Worm (Caenorhabditis elegans): Measurements from ENCODE around the gene F58G6.3.

The F58G6.3 gene

DNA sequence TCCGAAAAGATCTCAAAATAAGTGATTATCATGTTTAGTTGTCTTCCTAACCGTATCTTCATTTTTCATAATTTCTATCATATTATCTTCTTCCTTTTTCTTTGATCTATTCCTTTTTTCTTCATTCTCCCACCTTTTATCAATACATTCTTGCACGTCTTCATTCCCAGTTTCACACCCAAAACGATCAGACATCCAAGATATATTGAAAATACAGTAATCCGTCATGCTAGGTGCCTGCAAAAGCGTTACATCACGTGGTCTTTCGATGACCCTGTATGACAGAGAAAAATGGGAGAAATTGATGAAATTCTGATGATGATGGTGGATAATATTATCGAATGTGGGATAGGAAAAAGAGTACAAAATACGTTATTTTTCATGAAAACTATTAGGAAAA, 19.1 kb downstream of the F58G6.3 start (continued):
- peak; percentile 82 for TF ChIP-seq nhr-28 (tag; optimal IDR thresholded peaks at IDR 0.05)
- no peak for TF ChIP-seq dve-1 (tag; optimal IDR thresholded peaks at IDR 0.05; ENCODE audit: insufficient read depth)

DNA sequence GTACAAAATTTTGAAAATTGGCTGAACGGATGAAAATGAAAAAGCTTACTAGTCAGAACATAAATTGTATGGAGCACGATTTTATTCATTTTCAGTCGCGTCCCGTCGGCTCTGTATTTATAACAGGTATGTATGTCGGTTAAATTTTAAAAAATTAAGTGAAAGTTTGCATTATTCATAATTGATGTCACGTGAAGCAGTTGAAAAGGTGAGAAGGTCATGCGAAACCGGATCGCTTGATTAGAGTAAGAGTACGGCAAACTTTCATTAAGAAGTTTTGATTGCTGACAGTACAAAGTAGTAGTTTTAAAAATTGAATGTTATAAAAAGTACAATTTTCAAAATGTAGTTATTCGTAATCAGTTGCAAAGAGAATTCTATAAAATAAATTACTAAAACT, 19.9 kb downstream of the F58G6.3 start:
- TF ChIP-seq unc-62 (GFP tag; optimal IDR thresholded peaks at IDR 0.05 in 1 of 2) = peak in 1 of 2 experiments; percentile 84
- no peak for TF ChIP-seq unc-62 (tag; optimal IDR thresholded peaks at IDR 0.05)
- TF ChIP-seq ceh-32 (tag; optimal IDR thresholded peaks at IDR 0.05; ENCODE audit: poor library complexity) = no peak

DNA sequence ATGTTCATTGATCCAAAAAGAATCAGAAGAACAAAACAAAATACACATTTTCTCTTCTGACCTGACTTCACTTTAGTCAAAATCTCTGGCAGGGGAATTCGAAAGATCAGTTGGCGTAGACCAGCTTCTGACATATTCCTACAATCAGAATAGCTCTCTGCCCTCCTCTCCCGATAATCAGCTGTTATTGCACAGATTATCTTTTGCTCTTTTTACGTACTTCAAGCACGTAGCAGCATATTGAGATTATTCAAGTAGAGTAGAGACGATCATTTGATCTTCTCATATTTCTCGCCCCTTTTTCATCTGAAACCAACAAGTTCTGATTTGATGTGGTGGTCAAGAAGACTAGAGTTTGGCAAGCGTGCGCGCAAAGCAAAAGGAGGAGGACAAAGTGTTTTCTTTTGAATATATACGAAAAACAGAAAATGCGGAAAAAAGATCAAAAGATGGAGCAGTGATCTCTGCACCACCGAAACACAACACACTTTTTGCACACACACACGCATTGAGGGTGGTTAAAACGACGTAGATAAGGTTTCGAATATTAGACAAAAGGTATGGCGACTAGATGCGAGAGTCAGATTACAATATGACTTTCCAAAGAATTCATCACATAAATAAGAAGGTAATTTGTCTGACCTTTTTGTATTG, 20.5 kb downstream of the F58G6.3 start:
- no peak for TF ChIP-seq R02D3.7 (tag; optimal IDR thresholded peaks at IDR 0.05)
- no peak for TF ChIP-seq lim-7 (GFP tag; IDR thresholded peaks at IDR 0.05)
- TF ChIP-seq dmd-9 (GFP tag; IDR thresholded peaks at IDR 0.05) = 0 out of 2 replicates have a peak, but pooled peaks have one; percentile 9
- TF ChIP-seq set-16 (GFP tag; IDR thresholded peaks at IDR 0.05) = no peak
- TF ChIP-seq mes-2 (tag; optimal IDR thresholded peaks at IDR 0.05; ENCODE audit: poor library complexity, severe bottlenecking) = peak; percentile 7
- no peak for TF ChIP-seq nhr-237 (tag; optimal IDR thresholded peaks at IDR 0.05)
- TF ChIP-seq cey-2 (tag; optimal IDR thresholded peaks at IDR 0.05; ENCODE audit: borderline replicate concordance, insufficient read depth) = no peak
- TF ChIP-seq spr-1 (tag; optimal IDR thresholded peaks at IDR 0.05) = no peak
- no peak for TF ChIP-seq D1046.2 (GFP tag; IDR thresholded peaks at IDR 0.05)
- peak; percentile 25 for TF ChIP-seq pqm-1 (tag; optimal IDR thresholded peaks at IDR 0.05)
- no peak for TF ChIP-seq Y105C5A.15 (GFP tag; IDR thresholded peaks at IDR 0.05)
- TF ChIP-seq aly-2 (tag; optimal IDR thresholded peaks at IDR 0.05) = no peak
- no peak for TF ChIP-seq ztf-7 (tag; optimal IDR thresholded peaks at IDR 0.05)
- TF ChIP-seq nhr-42 (GFP tag; IDR thresholded peaks at IDR 0.05) = no peak
- TF ChIP-seq nhr-41 (GFP tag; IDR thresholded peaks at IDR 0.05) = no peak
- TF ChIP-seq vab-7 (GFP tag; IDR thresholded peaks at IDR 0.05) = no peak
- TF ChIP-seq nhr-28 (tag; optimal IDR thresholded peaks at IDR 0.05) = peak; percentile 4
- no peak for TF ChIP-seq egl-43 (GFP tag; IDR thresholded peaks at IDR 0.05)
- TF ChIP-seq nhr-6 (tag; optimal IDR thresholded peaks at IDR 0.05) = no peak
- no peak for TF ChIP-seq ceh-20 (GFP tag; IDR thresholded peaks at IDR 0.05)
- TF ChIP-seq lin-13 (GFP tag; optimal IDR thresholded peaks at IDR 0.05) = no peak
- TF ChIP-seq nhr-77 (tag; optimal IDR thresholded peaks at IDR 0.05) = no peak
- no peak for TF ChIP-seq ceh-62 (tag; optimal IDR thresholded peaks at IDR 0.05)
- TF ChIP-seq zfp-3 (GFP tag; conservative IDR thresholded peaks at IDR 0.05) = 0 out of 2 replicates have a peak, but pooled peaks have one; percentile 16
- TF ChIP-seq lin-39 (tag; optimal IDR thresholded peaks at IDR 0.05) = no peak
- TF ChIP-seq mep-1 (tag; optimal IDR thresholded peaks at IDR 0.05) = peak; percentile 2
- TF ChIP-seq lin-15B (tag; optimal IDR thresholded peaks at IDR 0.05) = no peak
- TF ChIP-seq lin-38 (GFP tag; IDR thresholded peaks at IDR 0.05) = no peak
- TF ChIP-seq attf-4 (tag; optimal IDR thresholded peaks at IDR 0.05) = no peak
- peak; percentile 77 for TF ChIP-seq aha-1 (tag)
- peak; percentile 27 for TF ChIP-seq hlh-11 (tag; optimal IDR thresholded peaks at IDR 0.05)
- no peak for TF ChIP-seq madf-5 (GFP tag; IDR thresholded peaks at IDR 0.05)
- TF ChIP-seq dmd-8 (GFP tag; IDR thresholded peaks at IDR 0.05) = no peak
- TF ChIP-seq mdt-29 (GFP tag; IDR thresholded peaks at IDR 0.05) = no peak
- no peak for TF ChIP-seq rbr-2 (tag; optimal IDR thresholded peaks at IDR 0.05)
- TF ChIP-seq lir-3 (tag; optimal IDR thresholded peaks at IDR 0.05) = no peak
- no peak for TF ChIP-seq nhr-11 (tag; optimal IDR thresholded peaks at IDR 0.05)
- no peak for TF ChIP-seq dmd-6 (GFP tag; IDR thresholded peaks at IDR 0.05)
- no peak for TF ChIP-seq skn-1 (tag; optimal IDR thresholded peaks at IDR 0.05)
- TF ChIP-seq ces-1 (GFP tag; optimal IDR thresholded peaks at IDR 0.05) = no peak
- peak; percentile 56 for TF ChIP-seq dve-1 (tag; optimal IDR thresholded peaks at IDR 0.05; ENCODE audit: insufficient read depth)
- TF ChIP-seq nhr-102 (tag; optimal IDR thresholded peaks at IDR 0.05) = no peak
- no peak for TF ChIP-seq F49E8.2 (tag; optimal IDR thresholded peaks at IDR 0.05; ENCODE audit: borderline replicate concordance)
- no peak for TF ChIP-seq nhr-111 (GFP tag; optimal IDR thresholded peaks at IDR 0.05)
- no peak for TF ChIP-seq ama-1 (optimal IDR thresholded peaks at IDR 0.05)
